Worm (Caenorhabditis elegans): ENCODE measurements around the gene B0507.3.

B0507.3 gene

DNA sequence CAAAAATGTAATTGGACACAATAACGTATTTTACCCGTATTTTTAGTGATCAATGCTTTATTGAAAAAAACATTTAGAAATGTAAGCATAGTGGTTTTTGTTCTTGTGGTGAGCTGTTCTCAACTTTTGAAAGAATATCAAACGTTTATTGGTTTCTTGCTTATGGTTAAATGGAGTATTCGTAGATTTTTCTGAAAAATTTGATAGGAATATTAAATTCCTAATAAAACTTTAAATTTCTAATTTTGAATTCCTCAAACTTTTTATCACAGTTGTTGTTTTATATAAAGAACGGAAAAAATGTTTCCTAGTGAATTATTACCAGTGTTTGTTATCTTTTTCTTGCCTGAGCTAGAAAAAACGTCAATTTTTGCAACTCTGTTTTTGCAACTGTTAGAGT lies 15.3 kb upstream of the B0507.3 start, which contains the start of gene B0507.5:
B0507.5 (plus strand) TSS at position 301 of the 400 bp plus-strand sequence.
- TF ChIP-seq sma-9 (GFP tag; optimal IDR thresholded peaks at IDR 0.05) (no peak), sma-9 (tag; optimal IDR thresholded peaks at IDR 0.05) (no peak), skn-1 (tag; optimal IDR thresholded peaks at IDR 0.05) (no peak), lin-39 (tag; optimal IDR thresholded peaks at IDR 0.05) (no peak), ama-1 (optimal IDR thresholded peaks at IDR 0.05) (no peak), ceh-16 (tag; optimal IDR thresholded peaks at IDR 0.05) (no peak)

DNA sequence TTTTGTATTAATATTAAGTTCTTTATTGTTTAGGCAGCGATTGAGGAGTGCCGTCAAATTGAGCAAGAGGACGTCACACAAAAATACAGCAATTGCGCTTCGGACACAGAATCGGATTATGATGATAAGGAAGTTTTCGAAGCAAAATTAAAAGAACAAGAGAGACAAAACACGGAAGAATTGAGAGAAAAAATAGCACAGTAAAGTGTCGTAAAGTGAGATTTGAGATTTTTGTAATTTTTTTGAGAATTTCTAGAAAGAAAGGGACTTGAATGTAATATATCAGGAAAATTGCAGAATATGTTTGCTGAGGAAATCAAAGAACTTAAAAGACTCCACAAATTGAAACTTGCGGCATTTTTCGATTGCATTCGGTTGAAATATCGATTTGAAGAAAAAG lies 14.0 kb upstream of the B0507.3 start, which contains the start of gene B0507.4:
B0507.4 (plus strand) TSS at position 301 of the 400 bp plus-strand sequence.
- TF ChIP-seq nhr-77 (tag; optimal IDR thresholded peaks at IDR 0.05) (no peak), elt-1 (tag; optimal IDR thresholded peaks at IDR 0.05) (no peak), fos-1 (tag; optimal IDR thresholded peaks at IDR 0.05) (no peak), skn-1 (tag; optimal IDR thresholded peaks at IDR 0.05) (no peak), nhr-21 (tag; optimal IDR thresholded peaks at IDR 0.05) (no peak), mab-5 (tag; optimal IDR thresholded peaks at IDR 0.05) (no peak), nhr-11 (tag; optimal IDR thresholded peaks at IDR 0.05) (no peak), mbf-1 (tag; optimal IDR thresholded peaks at IDR 0.05) (no peak)

DNA sequence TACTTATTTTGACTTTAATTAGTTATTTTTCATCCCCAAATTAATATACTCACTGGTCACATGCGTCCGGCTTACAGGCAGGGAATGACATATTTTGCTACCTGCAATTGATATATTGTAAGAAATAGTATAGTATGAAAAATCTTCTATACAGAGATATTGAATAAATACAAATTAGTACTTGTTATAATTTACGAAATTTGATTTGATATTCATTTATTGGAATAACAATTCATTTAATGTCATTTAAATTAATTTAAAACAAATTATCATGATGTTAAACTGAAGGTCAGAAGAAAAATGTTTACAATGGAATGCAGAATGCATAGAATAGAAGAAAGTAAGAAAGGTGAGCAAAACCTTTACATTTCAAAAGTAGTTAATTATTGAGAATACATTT lies 10.1 kb upstream of the B0507.3 start, which contains the start of gene B0507.7:
B0507.7 (minus strand) TSS at position 101 of the 400 bp plus-strand sequence.
- no peak for TF ChIP-seq F13H6.1 (tag; optimal IDR thresholded peaks at IDR 0.05)
- no peak for TF ChIP-seq ceh-16 (tag; optimal IDR thresholded peaks at IDR 0.05)
- no peak for TF ChIP-seq unc-39 (tag; optimal IDR thresholded peaks at IDR 0.05)
- no peak for TF ChIP-seq sma-3 (GFP tag; optimal IDR thresholded peaks at IDR 0.05)

DNA sequence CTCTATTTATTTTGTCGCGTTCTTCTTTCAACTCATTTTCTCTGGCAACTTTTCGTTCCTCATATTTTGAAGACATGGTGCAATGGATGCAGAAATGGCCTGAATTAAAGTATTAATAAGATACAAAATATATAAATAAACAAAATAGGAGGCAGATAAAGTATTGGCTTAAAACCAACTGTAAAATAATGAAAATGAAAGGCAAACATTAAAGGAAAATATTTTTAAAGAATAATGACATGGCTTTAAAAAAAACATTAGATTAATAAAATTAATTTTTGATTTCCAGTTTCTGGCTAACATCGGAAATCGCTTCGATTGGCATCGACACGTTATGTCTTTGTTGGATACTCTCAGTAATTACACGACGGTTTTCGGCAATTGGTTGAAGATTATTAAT lies 8.3 kb upstream of the B0507.3 start, which contains the start of gene ddn-1:
ddn-1 (minus strand) TSS at position 101 of the 400 bp plus-strand sequence.
- TF ChIP-seq unc-39 (tag; optimal IDR thresholded peaks at IDR 0.05) (no peak), sma-9 (GFP tag; optimal IDR thresholded peaks at IDR 0.05) (no peak), sma-9 (tag; optimal IDR thresholded peaks at IDR 0.05) (no peak), egl-27 (tag; optimal IDR thresholded peaks at IDR 0.05) (no peak), sem-4 (tag; optimal IDR thresholded peaks at IDR 0.05) (no peak), blmp-1 (tag; optimal IDR thresholded peaks at IDR 0.05; ENCODE audit: insufficient read depth) (no peak), sma-3 (GFP tag; optimal IDR thresholded peaks at IDR 0.05) (no peak), peb-1 (tag; optimal IDR thresholded peaks at IDR 0.05) (no peak), ama-1 (optimal IDR thresholded peaks at IDR 0.05) (no peak), ZK546.5 (tag; optimal IDR thresholded peaks at IDR 0.05) (no peak), lin-39 (tag; optimal IDR thresholded peaks at IDR 0.05) (no peak)

DNA sequence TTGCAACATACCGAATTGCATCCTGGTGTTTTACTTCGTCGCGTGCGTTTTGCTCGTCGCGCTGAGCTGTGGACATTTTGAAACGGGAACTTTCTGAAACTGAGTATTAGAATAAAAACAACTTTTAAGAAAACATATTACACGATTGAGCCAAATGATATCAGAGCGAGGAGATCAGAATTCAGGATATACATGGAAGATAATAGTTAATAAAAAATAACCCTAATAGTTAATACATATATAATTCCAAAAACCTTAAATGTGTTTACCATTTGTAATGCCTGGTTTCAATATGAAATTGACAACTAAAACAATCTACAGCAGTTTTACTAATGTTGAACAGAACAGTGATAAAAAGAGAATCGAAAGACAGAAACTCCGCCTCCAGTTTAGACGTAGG lies 5.8 kb upstream of the B0507.3 start, which contains the start of gene B0507.8:
B0507.8 (minus strand) TSS at position 101 of the 400 bp plus-strand sequence.
- TF ChIP-seq nhr-23 (tag; optimal IDR thresholded peaks at IDR 0.05) = no peak

DNA sequence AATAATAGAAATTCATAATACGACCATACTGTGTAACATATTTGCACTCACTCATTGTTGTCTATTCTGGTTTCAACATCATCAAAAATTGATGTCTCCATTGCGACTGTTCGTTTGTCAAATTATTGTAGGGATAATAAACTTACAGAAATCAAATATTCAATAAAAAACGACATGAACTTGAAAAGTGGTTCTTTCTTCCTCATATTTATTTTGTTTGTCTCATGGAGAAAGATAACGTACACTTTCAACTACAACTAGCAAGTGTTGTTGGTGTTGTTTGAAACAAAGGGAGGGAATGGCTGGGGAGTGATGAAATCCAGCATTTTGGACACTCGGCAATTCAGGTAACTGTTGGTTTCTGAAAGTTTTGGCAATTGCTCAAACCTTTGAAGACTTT lies 2.8 kb upstream of the B0507.3 start, which contains the start of gene B0507.9:
B0507.9 (minus strand) TSS at position 101 of the 400 bp plus-strand sequence.
- TF ChIP-seq ceh-82 (tag; optimal IDR thresholded peaks at IDR 0.05) (no peak), mbf-1 (tag; optimal IDR thresholded peaks at IDR 0.05) (no peak), nhr-12 (tag; optimal IDR thresholded peaks at IDR 0.05) (no peak), nhr-6 (tag; optimal IDR thresholded peaks at IDR 0.05) (no peak), nhr-77 (tag; optimal IDR thresholded peaks at IDR 0.05) (no peak), blmp-1 (tag; optimal IDR thresholded peaks at IDR 0.05; ENCODE audit: insufficient read depth) (no peak), lin-13 (GFP tag; optimal IDR thresholded peaks at IDR 0.05) (no peak), ceh-16 (tag; optimal IDR thresholded peaks at IDR 0.05) (no peak), aly-2 (tag; optimal IDR thresholded peaks at IDR 0.05) (no peak), skn-1 (tag; optimal IDR thresholded peaks at IDR 0.05) (no peak), lsy-2 (tag; optimal IDR thresholded peaks at IDR 0.05) (no peak), C34F6.9 (tag; optimal IDR thresholded peaks at IDR 0.05) (no peak), snpc-4 (tag; optimal IDR thresholded peaks at IDR 0.05) (no peak), elt-1 (tag; optimal IDR thresholded peaks at IDR 0.05) (no peak)

DNA sequence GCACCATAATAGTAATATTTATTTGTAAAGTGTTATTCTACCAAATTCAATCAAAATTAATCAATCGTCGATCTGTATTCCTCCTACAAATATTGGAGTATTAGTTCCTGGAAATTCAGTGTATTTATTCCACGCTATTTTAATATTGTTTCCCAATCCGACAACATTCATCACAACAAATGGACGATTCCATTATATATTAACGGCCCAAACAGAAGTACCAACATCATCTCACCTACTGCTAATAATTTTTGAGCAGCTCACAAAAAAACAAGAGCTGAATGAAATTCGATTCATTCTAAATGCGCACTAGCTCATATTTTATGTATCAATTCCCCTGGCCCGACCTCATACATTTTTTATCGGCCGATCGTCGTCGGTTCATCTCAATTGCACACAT lies 1.7 kb upstream of the B0507.3 start:
- no peak for TF ChIP-seq mab-5 (tag; optimal IDR thresholded peaks at IDR 0.05)
- TF ChIP-seq elt-1 (tag; optimal IDR thresholded peaks at IDR 0.05) = no peak
- no peak for TF ChIP-seq lin-13 (GFP tag; optimal IDR thresholded peaks at IDR 0.05)
- peak; percentile 44 for TF ChIP-seq unc-55 (GFP tag; optimal IDR thresholded peaks at IDR 0.05)
